Fruit fly (Drosophila melanogaster) whole organism, embryonic: ENCODE results near the gene Arp3.

Experiments
- Adf1 ChIP-seq: fragments of 200-800 bp; sonication (Bioruptor generic); IDR thresholded peaks from 2 replicates; pipeline ENCODE4 v1.3.6; 2022; ENCODE audit warnings: missing biosample characterization, missing genetic modification characterization
- Atf6 ChIP-seq: fragments of 200-800 bp; sonication (Bioruptor generic); IDR thresholded peaks from 2 replicates; pipeline ENCODE4 v1.3.6; 2022; ENCODE audit warnings: missing biosample characterization, missing genetic modification characterization
- Awh ChIP-seq: fragments of 200-800 bp; sonication (Bioruptor generic); IDR thresholded peaks from 2 replicates; pipeline ENCODE4, ENCODE4 v1.3.6; 2022; ENCODE audit warnings: missing biosample characterization, missing genetic modification characterization
- CG10209 ChIP-seq: fragments of 200-800 bp; sonication (Bioruptor generic); optimal IDR thresholded peaks from 3 replicates; lab custom pipeline; 2017; ENCODE audit warnings: missing biosample characterization, mild to moderate bottlenecking, missing genetic modification characterization, missing genetic modification reagents
- CG10431 ChIP-seq: fragments of 200-800 bp; sonication (Bioruptor generic); optimal IDR thresholded peaks from 3 replicates; lab custom pipeline; 2018; ENCODE audit warnings: missing biosample characterization, mild to moderate bottlenecking, missing genetic modification characterization
- CG11247 ChIP-seq: fragments of 200-800 bp; sonication (Bioruptor generic); IDR thresholded peaks from 2 replicates; pipeline ENCODE4 v1.3.6; 2022; ENCODE audit warnings: missing biosample characterization, missing genetic modification characterization
- CG11398 ChIP-seq: fragments of 200-800 bp; sonication (Bioruptor generic); optimal IDR thresholded peaks from 2 replicates; lab custom pipeline; 2016; ENCODE audit warnings: missing biosample characterization, missing genetic modification characterization
- CG11456 ChIP-seq: fragments of 200-800 bp; sonication (Bioruptor generic); IDR thresholded peaks from 3 replicates; pipeline ENCODE4 v1.3.6; 2022; ENCODE audit warnings: missing biosample characterization, missing genetic modification characterization
- CG11696 ChIP-seq: fragments of 200-800 bp; sonication (Bioruptor generic); IDR thresholded peaks from 2 replicates; pipeline ENCODE4 v1.3.6; 2022; ENCODE audit warnings: missing biosample characterization, missing genetic modification characterization
- CG12942 ChIP-seq: fragments of 200-800 bp; sonication (Bioruptor generic); optimal IDR thresholded peaks from 3 replicates; lab custom pipeline; 2016; ENCODE audit warnings: missing biosample characterization, missing genetic modification characterization
- CG13123 ChIP-seq: fragments of 200-800 bp; sonication (Bioruptor generic); optimal IDR thresholded peaks from 2 replicates; lab custom pipeline; 2016; ENCODE audit warnings: missing biosample characterization, missing genetic modification characterization
- CG13894 ChIP-seq: fragments of 200-800 bp; sonication (Bioruptor generic); optimal IDR thresholded peaks from 3 replicates; lab custom pipeline; 2018; ENCODE audit warnings: missing biosample characterization, mild to moderate bottlenecking, missing genetic modification characterization, moderate library complexity
- CG14441 ChIP-seq: fragments of 200-800 bp; sonication (Bioruptor generic); IDR thresholded peaks from 2 replicates; pipeline ENCODE4 v1.3.6; 2022; ENCODE audit warnings: missing biosample characterization, missing genetic modification characterization
- CG14965 ChIP-seq: fragments of 200-800 bp; sonication (Bioruptor generic); optimal IDR thresholded peaks from 2 replicates; lab custom pipeline; 2016; ENCODE audit warnings: missing biosample characterization, missing genetic modification characterization, borderline replicate concordance
- CG15514 ChIP-seq: fragments of 200-800 bp; sonication (Bioruptor generic); optimal IDR thresholded peaks from 3 replicates; lab custom pipeline; 2017; ENCODE audit warnings: missing biosample characterization, missing genetic modification characterization, mild to moderate bottlenecking, moderate library complexity, missing genetic modification reagents
- CG16779 ChIP-seq: fragments of 200-800 bp; sonication (Bioruptor generic); IDR thresholded peaks from 2 replicates; pipeline ENCODE4 v1.3.6; 2022; ENCODE audit warnings: missing biosample characterization, missing genetic modification characterization
- CG17359 ChIP-seq: fragments of 200-800 bp; sonication (Bioruptor generic); optimal IDR thresholded peaks from 3 replicates; lab custom pipeline; 2018; ENCODE audit warnings: missing biosample characterization, mild to moderate bottlenecking, missing genetic modification characterization, moderate library complexity
- CG30403 ChIP-seq: fragments of 200-800 bp; sonication (Bioruptor generic); optimal IDR thresholded peaks from 3 replicates; lab custom pipeline; 2016; ENCODE audit warnings: missing biosample characterization, missing genetic modification characterization
- CG32532 ChIP-seq: fragments of 200-800 bp; sonication (Bioruptor generic); IDR thresholded peaks from 2 replicates; pipeline ENCODE4 v1.3.6; 2022; ENCODE audit warnings: missing biosample characterization, missing genetic modification characterization
- CG4730 ChIP-seq: fragments of 200-800 bp; sonication (Bioruptor generic); IDR thresholded peaks from 2 replicates; pipeline ENCODE4 v1.3.6; 2022; ENCODE audit warnings: missing biosample characterization, missing genetic modification characterization
- CG6175 ChIP-seq: fragments of 200-800 bp; sonication (Bioruptor generic); IDR thresholded peaks from 3 replicates; pipeline ENCODE4 v1.3.6; 2022; ENCODE audit warnings: missing biosample characterization, missing genetic modification characterization
- CG9797 ChIP-seq: fragments of 200-800 bp; sonication (Bioruptor generic); optimal IDR thresholded peaks from 3 replicates; lab custom pipeline; 2018; ENCODE audit warnings: missing biosample characterization, mild to moderate bottlenecking, missing genetic modification characterization
- CHES-1-like ChIP-seq: fragments of 200-800 bp; sonication (Bioruptor generic); optimal IDR thresholded peaks from 2 replicates; lab custom pipeline; 2016; ENCODE audit warnings: missing biosample characterization, missing genetic modification characterization
- D19B ChIP-seq: fragments of 200-800 bp; sonication (Bioruptor generic); optimal IDR thresholded peaks from 2 replicates; lab custom pipeline; 2017; ENCODE audit warnings: missing biosample characterization, mild to moderate bottlenecking, missing genetic modification characterization
- Hr3 ChIP-seq: fragments of 200-800 bp; sonication (Bioruptor generic); optimal IDR thresholded peaks from 3 replicates; lab custom pipeline; 2016; ENCODE audit warnings: missing biosample characterization, missing genetic modification characterization
- MTF-1 ChIP-seq: fragments of 200-800 bp; sonication (Bioruptor generic); optimal IDR thresholded peaks from 2 replicates; lab custom pipeline; 2018; ENCODE audit warnings: missing biosample characterization, mild to moderate bottlenecking, missing genetic modification characterization, borderline replicate concordance
- Mrtf ChIP-seq: fragments of 200-800 bp; sonication (Bioruptor generic); IDR thresholded peaks from 3 replicates; pipeline ENCODE4 v1.3.6; 2022; ENCODE audit warnings: missing biosample characterization, missing genetic modification characterization
- NFAT ChIP-seq: fragments of 200-800 bp; sonication (Bioruptor generic); IDR thresholded peaks from 2 replicates; pipeline ENCODE4 v1.3.6; 2022; ENCODE audit warnings: missing biosample characterization, missing genetic modification characterization
- Opbp ChIP-seq: fragments of 200-800 bp; sonication (Bioruptor generic); IDR thresholded peaks from 3 replicates; pipeline ENCODE4 v1.3.6; 2022; ENCODE audit warnings: missing biosample characterization, missing genetic modification characterization; ENCODE audit not compliant: partially characterized antibody
- Sox100B ChIP-seq: fragments of 200-800 bp; sonication (Bioruptor generic); optimal IDR thresholded peaks from 3 replicates; lab custom pipeline; 2018; ENCODE audit warnings: missing biosample characterization, mild to moderate bottlenecking, missing genetic modification characterization
- ash1 ChIP-seq: fragments of 200-800 bp; sonication (Bioruptor generic); optimal IDR thresholded peaks from 2 replicates; lab custom pipeline; 2018; ENCODE audit warnings: missing biosample characterization, mild to moderate bottlenecking, missing genetic modification characterization
- bbx ChIP-seq: fragments of 200-800 bp; sonication (Bioruptor generic); IDR thresholded peaks from 2 replicates; pipeline ENCODE4 v1.3.6; 2022; ENCODE audit warnings: missing biosample characterization, missing genetic modification characterization; ENCODE audit not compliant: partially characterized antibody
- cad ChIP-seq: fragments of >200 bp; optimal IDR thresholded peaks from 2 replicates; lab custom pipeline; 2017; ENCODE audit warnings: missing biosample characterization, missing genetic modification characterization
- cato ChIP-seq: fragments of 200-800 bp; sonication (Bioruptor generic); optimal IDR thresholded peaks from 2 replicates; lab custom pipeline; 2016; ENCODE audit warnings: missing biosample characterization, missing genetic modification characterization, borderline replicate concordance
- chm ChIP-seq: fragments of 200-800 bp; sonication (Bioruptor generic); IDR thresholded peaks from 2 replicates; pipeline ENCODE4 v1.3.6; 2022; ENCODE audit warnings: missing biosample characterization, missing genetic modification characterization
- dimm ChIP-seq: fragments of 200-800 bp; sonication (Bioruptor generic); IDR thresholded peaks from 2 replicates; pipeline ENCODE4 v1.3.6; 2022; ENCODE audit warnings: missing biosample characterization, missing genetic modification characterization
- esg ChIP-seq: fragments of 200-800 bp; sonication (Bioruptor generic); conservative IDR thresholded peaks from 2 replicates; pipeline ENCODE4 v1.3.6; 2022; ENCODE audit warnings: missing biosample characterization, missing genetic modification characterization
- exex ChIP-seq: fragments of 200-800 bp; sonication (Bioruptor generic); optimal IDR thresholded peaks from 4 replicates; lab custom pipeline; 2018; ENCODE audit warnings: missing biosample characterization, mild to moderate bottlenecking, missing genetic modification characterization, moderate library complexity
- gem ChIP-seq: fragments of 200-800 bp; sonication (Bioruptor generic); optimal IDR thresholded peaks from 2 replicates; lab custom pipeline; 2019; ENCODE audit warnings: missing biosample characterization, mild to moderate bottlenecking, missing genetic modification characterization, moderate library complexity
- hb ChIP-seq: fragments of 200-800 bp; sonication (Bioruptor generic); IDR thresholded peaks from 3 replicates; pipeline ENCODE4 v1.3.6; 2022; ENCODE audit warnings: missing biosample characterization, missing genetic modification characterization; ENCODE audit not compliant: partially characterized antibody
- lab ChIP-seq: fragments of 200-800 bp; sonication (Bioruptor generic); optimal IDR thresholded peaks from 3 replicates; lab custom pipeline; 2017; ENCODE audit warnings: missing biosample characterization, missing genetic modification characterization, mild to moderate bottlenecking, moderate library complexity, missing genetic modification reagents
- mld ChIP-seq: fragments of 200-800 bp; sonication (Bioruptor generic); IDR thresholded peaks from 3 replicates; pipeline ENCODE4 v1.3.6; 2022; ENCODE audit warnings: missing biosample characterization, missing genetic modification characterization; ENCODE audit not compliant: partially characterized antibody
- onecut ChIP-seq: fragments of 200-800 bp; sonication (Bioruptor generic); IDR thresholded peaks from 2 replicates; pipeline ENCODE4 v1.3.6; 2022; ENCODE audit warnings: missing biosample characterization, missing genetic modification characterization
- pros ChIP-seq: fragments of 200-800 bp; sonication (Bioruptor generic); optimal IDR thresholded peaks from 3 replicates; lab custom pipeline; 2019; ENCODE audit warnings: missing biosample characterization, mild to moderate bottlenecking, missing genetic modification characterization, moderate library complexity
- rib ChIP-seq: fragments of 200-800 bp; sonication (Bioruptor generic); IDR thresholded peaks from 2 replicates; pipeline ENCODE4 v1.3.6; 2022; ENCODE audit warnings: missing biosample characterization, missing genetic modification characterization
- sens-2 ChIP-seq: fragments of 200-800 bp; sonication (Bioruptor generic); IDR thresholded peaks from 2 replicates; pipeline ENCODE4 v1.3.6; 2022; ENCODE audit warnings: missing biosample characterization, missing genetic modification characterization
- sna ChIP-seq: fragments of 200-800 bp; sonication (Bioruptor generic); IDR thresholded peaks from 2 replicates; pipeline ENCODE4 v1.3.6; 2022; ENCODE audit warnings: missing biosample characterization, missing genetic modification characterization; ENCODE audit not compliant: partially characterized antibody
- tgo ChIP-seq: fragments of 200-800 bp; sonication (Bioruptor generic); IDR thresholded peaks from 3 replicates; pipeline ENCODE4 v1.3.6; 2022; ENCODE audit warnings: missing biosample characterization, missing genetic modification characterization
- tx ChIP-seq: fragments of 200-800 bp; sonication (Bioruptor generic); optimal IDR thresholded peaks from 2 replicates; lab custom pipeline; 2016; ENCODE audit warnings: missing biosample characterization, missing genetic modification characterization
- wor ChIP-seq: fragments of 200-800 bp; sonication (Bioruptor generic); IDR thresholded peaks from 2 replicates; pipeline ENCODE4 v1.3.6; 2022; ENCODE audit warnings: missing biosample characterization, missing genetic modification characterization
- z ChIP-seq: fragments of 200-800 bp; sonication (Bioruptor generic); IDR thresholded peaks from 3 replicates; pipeline ENCODE4 v1.3.6; 2022; ENCODE audit warnings: missing biosample characterization, missing genetic modification characterization

Gene Arp3

DNA sequence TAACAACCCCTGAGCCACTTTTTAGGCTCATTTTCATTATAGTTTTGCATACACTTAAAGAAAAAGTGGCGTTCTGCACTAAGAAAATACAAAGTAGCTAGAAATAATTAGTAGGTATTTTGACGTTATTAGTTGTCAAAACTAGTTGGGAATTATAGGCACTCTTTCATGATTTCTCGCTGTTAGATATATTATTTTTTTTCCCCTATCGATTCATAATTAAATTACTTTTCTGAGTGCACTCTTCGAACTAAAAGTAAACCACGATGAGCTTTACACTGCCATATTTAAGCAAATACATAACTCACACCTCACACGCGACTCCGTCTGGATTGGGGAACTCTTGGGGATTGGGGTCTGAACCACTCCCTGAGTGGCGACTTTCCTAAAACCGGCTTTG, 43.0 kb downstream of the Arp3 start (continued):
- TF ChIP-seq Opbp (GFP tag; lab: Robert Waterston, UW) (no peak), CG14441 (GFP tag; lab: Robert Waterston, UW) (peak; percentile 75), CG9797 (GFP tag; lab: Kevin White, UChicago) (no peak), CG11247 (GFP tag; lab: Robert Waterston, UW) (peak; percentile 55; the same call in 1 of the 2 replicates), CG11696 (GFP tag; lab: Robert Waterston, UW) (peak; percentile 64; the same call in 1 of the 2 replicates), CG12942 (GFP tag; lab: Kevin White, UChicago) (no peak), mld (GFP tag; lab: Robert Waterston, UW) (no peak), cato (GFP tag; lab: Kevin White, UChicago) (no peak), NFAT (GFP tag; lab: Robert Waterston, UW) (no peak), Hr3 (GFP tag; lab: Kevin White, UChicago) (peak; percentile 10), Mrtf (no peak; the same call in 2 of the 3 replicates), CG13123 (GFP tag; lab: Kevin White, UChicago) (no peak), MTF-1 (peak; percentile 59), pros (GFP tag; lab: Kevin White, UChicago) (no peak), cad (no peak), CG10431 (GFP tag; lab: Kevin White, UChicago) (no peak), tgo (GFP tag; lab: Robert Waterston, UW) (peak; percentile 63; the same call in 2 of the 3 replicates), wor (GFP tag; lab: Robert Waterston, UW) (peak; percentile 33; the same call in 1 of the 2 replicates), Atf6 (GFP tag; lab: Robert Waterston, UW) (peak; percentile 75), Awh (GFP tag; lab: Robert Waterston, UW) (peak; percentile 64), tx (GFP tag; lab: Kevin White, UChicago) (no peak), D19B (GFP tag; lab: Kevin White, UChicago) (no peak), lab (GFP tag; lab: Kevin White, UChicago) (peak; percentile 87), CG32532 (GFP tag; lab: Robert Waterston, UW) (peak; percentile 81), CG11456 (GFP tag; lab: Robert Waterston, UW) (no peak), gem (peak; percentile 57), CG17359 (peak; percentile 86), CG15514 (GFP tag; lab: Kevin White, UChicago) (peak; percentile 39), exex (tag; lab: Kevin White, UChicago) (peak; percentile 14), sens-2 (peak; percentile 22; the same call in 1 of the 2 replicates), ash1 (GFP tag; lab: Kevin White, UChicago) (no peak), CG6175 (GFP tag; lab: Robert Waterston, UW) (0 out of 3 replicates have a peak, but pooled peaks have one; percentile 45), CG30403 (GFP tag; lab: Kevin White, UChicago) (peak; percentile 60), sna (GFP tag; lab: Robert Waterston, UW) (no peak), onecut (GFP tag; lab: Robert Waterston, UW) (peak; percentile 51), CG10209 (GFP tag; lab: Kevin White, UChicago) (peak; percentile 17), Sox100B (GFP tag; lab: Kevin White, UChicago) (peak; percentile 62), dimm (no peak), CG16779 (GFP tag; lab: Robert Waterston, UW) (no peak), CG11398 (GFP tag; lab: Kevin White, UChicago) (no peak), rib (GFP tag; lab: Robert Waterston, UW) (no peak), bbx (GFP tag; lab: Robert Waterston, UW) (no peak), hb (no peak), esg (GFP tag; lab: Robert Waterston, UW) (peak; percentile 59; the same call in 1 of the 2 replicates), Adf1 (no peak; the same call in 1 of the 2 replicates), CG14965 (GFP tag; lab: Kevin White, UChicago) (peak; percentile 16), CG13894 (no peak), chm (GFP tag; lab: Robert Waterston, UW) (no peak), CG4730 (peak; percentile 67), z (GFP tag; lab: Robert Waterston, UW) (0 out of 3 replicates have a peak, but pooled peaks have one; percentile 24), CHES-1-like (GFP tag; lab: Kevin White, UChicago) (no peak)
